Worm (Caenorhabditis elegans): ENCODE measurements around the gene F10E9.3.

DNA sequence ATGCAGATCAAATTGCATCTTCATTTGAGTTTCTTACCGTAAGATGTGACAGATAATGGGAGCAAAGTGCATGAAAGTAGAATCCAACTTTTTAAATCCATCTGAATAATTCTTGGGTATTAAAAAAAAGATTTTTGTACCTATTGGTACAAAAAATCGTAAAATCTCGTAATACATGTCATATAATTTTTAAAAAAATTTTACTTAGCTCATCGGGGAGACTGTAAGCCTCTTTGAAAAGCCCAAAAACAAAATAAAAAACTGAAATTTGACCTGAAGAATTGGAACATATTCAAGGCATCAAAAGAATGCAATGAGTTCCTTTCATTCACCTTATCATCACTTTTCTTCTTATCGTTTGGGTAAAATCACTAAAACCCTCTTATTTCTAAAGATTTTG, 34.9 kb upstream of the F10E9.3 start, which contains the start of gene clec-160:
- TF ChIP-seq hnd-1 (tag; optimal IDR thresholded peaks at IDR 0.05) (no peak), ceh-36 (tag; optimal IDR thresholded peaks at IDR 0.05) (no peak), flt-1 (GFP tag; IDR thresholded peaks at IDR 0.05) (no peak), ama-1 (optimal IDR thresholded peaks at IDR 0.05) (no peak), scrt-1 (GFP tag; IDR thresholded peaks at IDR 0.05) (no peak), tra-4 (tag; optimal IDR thresholded peaks at IDR 0.05) (no peak), F13C5.2 (tag; optimal IDR thresholded peaks at IDR 0.05) (no peak), hmbx-1 (tag; optimal IDR thresholded peaks at IDR 0.05) (no peak), B0310.2 (tag; optimal IDR thresholded peaks at IDR 0.05) (no peak), tbx-37 (GFP tag; conservative IDR thresholded peaks at IDR 0.05) (no peak)
